Fruit fly (Drosophila melanogaster) whole organism: ENCODE measurements around the gene CG10570.

ENCODE experiments used
- CG8478 ChIP-seq: fragments of >200 bp; optimal IDR thresholded peaks from 2 replicates; lab custom pipeline; 2018; ENCODE audit warnings: inconsistent platforms
- Dll ChIP-seq: fragments of >200 bp; optimal IDR thresholded peaks from 2 replicates; lab custom pipeline; 2017
- EcR ChIP-seq, 2 experiments: fragments of >200 bp; optimal IDR thresholded peaks; 2 replicates each; lab custom pipeline; 2017; ENCODE audit warnings: missing biosample characterization in 2 of 2, missing genetic modification characterization in 2 of 2, missing genetic modification reagents in 2 of 2
- pan ChIP-seq: fragments of >200 bp; optimal IDR thresholded peaks from 2 replicates; lab custom pipeline; 2017
- psq ChIP-seq: fragments of >200 bp; optimal IDR thresholded peaks from 2 replicates; lab custom pipeline; 2017
- usp ChIP-seq: fragments of >200 bp; optimal IDR thresholded peaks from 2 replicates; lab custom pipeline; 2017; ENCODE audit warnings: missing biosample characterization, missing genetic modification characterization, mixed read lengths

The CG10570 gene

dm6 chr2L:18783357-18784040 lies 27.6 kb downstream of the CG10570 start:
- TF ChIP-seq Dll (lab: Kevin White, UChicago) = no peak
- no peak for TF ChIP-seq psq (lab: Kevin White, UChicago)
- no peak for TF ChIP-seq CG8478 (lab: Kevin White, UChicago)

- TF ChIP-seq CG8478 (lab: Kevin White, UChicago) (no peak), usp (no peak), pan (lab: Kevin White, UChicago) (no peak), EcR (GFP tag; optimal IDR thresholded peaks at IDR 0.05; lab: Kevin White, UChicago) (no peak), psq (lab: Kevin White, UChicago) (no peak), Dll (lab: Kevin White, UChicago) (no peak)
Measured at dm6 chr2L:18782936-18783335, 28.1 kb downstream of the CG10570 start.

DNA sequence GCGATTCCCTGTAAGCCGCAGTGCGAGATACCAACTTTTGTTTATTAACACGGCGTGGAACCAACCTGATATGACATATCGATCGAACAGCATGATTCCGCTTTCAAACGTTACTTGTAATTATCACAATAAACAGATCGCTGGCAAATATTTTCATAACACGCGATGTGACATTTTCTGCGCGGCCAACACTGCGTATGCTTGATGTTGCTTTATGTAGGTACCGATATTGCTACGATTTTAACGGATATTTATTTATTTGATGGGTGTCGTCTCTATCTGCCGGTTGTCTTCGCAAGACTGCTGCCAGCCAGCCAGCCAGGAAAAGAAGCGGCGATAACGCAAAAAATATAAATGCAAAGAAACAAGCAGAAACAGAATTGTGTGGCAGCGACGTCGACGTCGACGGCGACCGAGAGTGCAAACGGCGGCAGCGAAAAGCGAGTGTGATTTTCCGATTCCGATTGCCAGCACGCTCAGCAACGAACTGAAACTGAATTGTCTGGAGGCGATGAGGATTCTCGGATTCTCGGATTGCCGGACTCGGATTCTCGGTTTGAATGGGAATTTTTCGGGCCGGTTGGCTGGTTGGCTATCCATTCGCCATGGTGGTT lies 28.7 kb downstream of the CG10570 start:
- TF ChIP-seq psq (lab: Kevin White, UChicago) (no peak), EcR (GFP tag; optimal IDR thresholded peaks at IDR 0.05; lab: Kevin White, UChicago) (no peak), usp (no peak), pan (lab: Kevin White, UChicago) (no peak), Dll (lab: Kevin White, UChicago) (no peak), CG8478 (lab: Kevin White, UChicago) (no peak)

DNA sequence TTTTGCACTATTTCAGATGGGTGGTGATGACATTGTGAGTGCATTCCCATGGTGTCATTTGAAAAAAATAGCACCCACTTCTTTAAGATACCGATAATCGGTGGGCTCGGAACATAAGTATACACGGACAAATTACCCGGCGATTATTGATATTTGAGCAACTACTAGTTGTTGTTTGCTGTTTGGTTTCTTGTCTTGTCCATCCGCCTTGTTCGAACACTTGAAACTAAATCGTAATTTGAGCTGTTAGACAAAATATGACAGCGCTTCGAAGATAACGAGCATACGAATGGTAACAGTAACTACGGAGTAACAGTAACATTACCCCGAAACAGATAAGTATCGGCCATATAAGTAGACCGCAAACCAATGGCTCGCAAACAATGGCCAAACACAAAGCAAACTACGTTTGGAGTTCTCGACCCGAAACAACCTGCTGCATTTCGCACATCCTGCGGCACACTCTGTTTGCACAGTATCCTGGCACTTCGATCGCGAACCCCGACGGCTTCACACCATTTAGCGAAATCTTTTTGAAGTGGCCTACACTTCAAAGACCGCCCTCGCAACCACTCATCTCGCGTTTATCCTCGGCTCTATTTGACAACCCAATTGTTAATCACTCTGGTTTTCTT lies 30.0 kb downstream of the CG10570 start:
- TF ChIP-seq CG8478 (lab: Kevin White, UChicago) = no peak
- no peak for TF ChIP-seq usp
- TF ChIP-seq pan (lab: Kevin White, UChicago) = no peak
- TF ChIP-seq psq (lab: Kevin White, UChicago) = no peak

DNA sequence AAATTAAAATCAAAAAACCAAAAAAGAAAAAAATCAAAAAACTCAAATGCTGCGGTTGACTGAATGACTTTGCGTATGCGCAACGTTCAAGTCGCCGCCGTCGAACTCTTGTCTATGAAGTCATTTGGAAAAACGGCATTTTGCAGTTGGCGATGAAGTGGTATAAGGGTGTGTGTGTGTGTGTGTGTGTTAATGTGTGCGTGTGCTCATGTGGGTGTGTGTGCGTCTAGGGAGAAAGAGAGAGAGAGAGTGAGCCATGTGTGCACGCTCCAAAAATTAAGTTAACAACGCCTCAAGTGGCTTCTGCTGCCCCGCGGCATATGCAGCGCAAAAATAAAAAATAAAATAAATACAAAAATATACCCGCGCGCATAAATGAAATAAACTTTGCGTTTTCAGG lies 33.6 kb downstream of the CG10570 start:
- TF ChIP-seq psq (lab: Kevin White, UChicago) (no peak), CG8478 (lab: Kevin White, UChicago) (no peak), EcR (GFP tag; optimal IDR thresholded peaks at IDR 0.05; lab: Kevin White, UChicago) (no peak), pan (lab: Kevin White, UChicago) (no peak), Dll (lab: Kevin White, UChicago) (no peak), usp (no peak)

DNA sequence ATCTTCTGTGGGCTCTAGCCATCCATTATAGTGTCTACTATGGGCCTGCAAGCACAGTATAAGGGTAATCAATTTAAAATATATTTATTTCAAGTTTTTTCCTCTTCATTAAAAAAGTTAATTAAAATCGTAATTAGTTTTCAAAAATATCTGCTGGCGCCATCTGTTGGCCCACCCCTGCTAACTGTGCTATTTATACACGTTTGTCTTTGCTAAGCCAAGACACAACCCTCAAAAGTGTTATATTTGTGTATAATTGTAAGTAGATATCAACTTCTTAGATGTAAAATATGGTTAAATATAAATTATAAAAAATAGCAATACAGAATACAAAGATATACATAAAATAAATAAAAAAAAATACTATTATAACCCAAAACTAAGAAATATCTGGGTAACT lies 34.5 kb downstream of the CG10570 start:
- no peak for TF ChIP-seq psq (lab: Kevin White, UChicago)
- TF ChIP-seq usp = no peak
- TF ChIP-seq pan (lab: Kevin White, UChicago) = no peak
- no peak for TF ChIP-seq Dll (lab: Kevin White, UChicago)
- no peak for TF ChIP-seq CG8478 (lab: Kevin White, UChicago)
- no peak for TF ChIP-seq EcR (GFP tag; optimal IDR thresholded peaks at IDR 0.05; lab: Kevin White, UChicago)

DNA sequence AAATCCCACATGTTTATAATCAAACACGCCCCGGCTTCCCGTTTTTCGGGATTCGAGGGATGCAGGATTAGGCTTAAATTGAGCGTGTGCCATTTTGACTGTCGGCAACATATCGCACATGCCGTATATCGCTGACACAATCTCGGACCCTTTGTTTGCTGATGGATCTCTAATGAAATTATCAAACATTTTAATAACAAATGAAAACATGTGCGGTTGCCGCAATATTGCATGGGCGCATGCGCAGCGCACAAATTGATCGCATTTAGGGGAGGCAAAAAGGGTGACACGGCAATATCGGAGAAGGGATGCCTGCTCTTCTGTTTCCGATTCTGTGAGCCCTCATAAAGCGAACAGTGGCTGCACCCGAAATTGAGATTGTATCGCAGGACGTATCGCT lies 35.8 kb downstream of the CG10570 start:
- TF ChIP-seq pan (lab: Kevin White, UChicago) (no peak), psq (lab: Kevin White, UChicago) (no peak), Dll (lab: Kevin White, UChicago) (no peak), EcR (GFP tag; optimal IDR thresholded peaks at IDR 0.05; lab: Kevin White, UChicago) (no peak), CG8478 (lab: Kevin White, UChicago) (no peak), usp (no peak)

DNA sequence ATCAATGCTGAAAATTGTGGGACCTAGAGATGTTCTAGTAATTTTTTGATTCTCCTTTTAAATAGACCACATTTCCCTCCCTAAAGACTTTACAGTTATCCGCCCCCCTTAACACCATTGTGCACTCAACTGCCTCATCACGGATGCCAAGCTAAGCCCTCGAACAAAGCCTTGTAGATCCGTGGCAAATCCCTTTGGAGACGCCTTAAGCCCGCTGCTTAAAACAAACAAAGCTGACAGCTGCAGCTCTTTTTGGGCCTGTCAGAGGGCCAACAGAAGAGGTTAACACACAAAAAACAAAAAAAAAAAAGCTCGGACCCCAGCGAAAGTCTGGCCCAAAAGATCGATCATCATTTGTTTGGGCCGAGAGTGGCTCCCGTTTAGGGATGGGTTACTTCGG lies 43.2 kb downstream of the CG10570 start:
- TF ChIP-seq usp (no peak), Dll (lab: Kevin White, UChicago) (no peak), EcR (GFP tag; optimal IDR thresholded peaks at IDR 0.05; lab: Kevin White, UChicago) (no peak), pan (lab: Kevin White, UChicago) (no peak), CG8478 (lab: Kevin White, UChicago) (no peak)

DNA sequence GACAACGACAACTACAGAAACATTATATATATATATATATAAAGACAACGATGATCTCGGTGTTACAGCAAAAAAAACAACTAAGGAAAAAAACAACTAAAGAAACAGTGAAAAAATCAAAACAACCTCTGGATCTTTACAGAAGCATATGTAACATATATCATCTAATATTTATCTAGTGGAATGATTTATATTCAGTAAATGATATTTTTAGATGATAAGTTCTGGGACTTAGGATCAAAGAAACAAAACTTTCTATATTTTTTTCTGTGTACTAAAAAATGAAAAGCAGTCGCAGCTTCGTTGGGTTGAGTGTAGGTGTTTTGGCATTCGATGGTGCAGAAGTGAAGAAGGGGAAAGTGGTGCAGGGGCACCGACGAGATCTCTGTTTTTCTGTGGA lies 43.9 kb downstream of the CG10570 start:
- no peak for TF ChIP-seq Dll (lab: Kevin White, UChicago)
- no peak for TF ChIP-seq pan (lab: Kevin White, UChicago)
- TF ChIP-seq EcR (GFP tag; optimal IDR thresholded peaks at IDR 0.05; lab: Kevin White, UChicago) = no peak
- TF ChIP-seq psq (lab: Kevin White, UChicago) = no peak
- TF ChIP-seq usp = no peak
- TF ChIP-seq CG8478 (lab: Kevin White, UChicago) = no peak

dm6 chr2L:18765760-18766159 lies 45.3 kb downstream of the CG10570 start:
- TF ChIP-seq Dll (lab: Kevin White, UChicago) = no peak
- TF ChIP-seq CG8478 (lab: Kevin White, UChicago) = no peak
- TF ChIP-seq pan (lab: Kevin White, UChicago) = no peak
- no peak for TF ChIP-seq psq (lab: Kevin White, UChicago)
- TF ChIP-seq EcR (GFP tag; optimal IDR thresholded peaks at IDR 0.05; lab: Kevin White, UChicago) = no peak
- TF ChIP-seq usp = no peak
